Worm (Caenorhabditis elegans) whole organism, late embryonic: ENCODE results near the gene egl-36.

Experiments used
- ama-1 ChIP-seq: fragments of 150-350 bp; optimal IDR thresholded peaks from 2 replicates; lab custom pipeline; 2014
- dmd-4 ChIP-seq: sonication (generic microtip); optimal IDR thresholded peaks from 2 replicates; lab custom pipeline; 2016; ENCODE audit warnings: borderline replicate concordance, missing genetic modification characterization, missing compliant biosample characterization
- ets-4 ChIP-seq: sonication (generic microtip); optimal IDR thresholded peaks from 2 replicates; lab custom pipeline; 2016; ENCODE audit warnings: missing genetic modification characterization, missing compliant biosample characterization
- hlh-13 ChIP-seq: fragments of 200-800 bp; sonication (Bioruptor generic); optimal IDR thresholded peaks from 2 replicates; lab custom pipeline; 2018; ENCODE audit warnings: mild to moderate bottlenecking, missing genetic modification characterization, missing compliant biosample characterization
- hlh-6 ChIP-seq: sonication (generic microtip); optimal IDR thresholded peaks from 2 replicates; lab custom pipeline; 2016; ENCODE audit warnings: missing genotype, missing genetic modification characterization, missing compliant biosample characterization
- hlh-8 ChIP-seq: sonication (generic microtip); optimal IDR thresholded peaks from 2 replicates; lab custom pipeline; 2016; ENCODE audit warnings: missing genotype, missing genetic modification characterization, missing compliant biosample characterization
- madf-2 ChIP-seq: sonication (generic microtip); optimal IDR thresholded peaks from 2 replicates; lab custom pipeline; 2017; ENCODE audit warnings: missing genetic modification characterization, missing compliant biosample characterization
- nhr-11 ChIP-seq: fragments of 150-350 bp; optimal IDR thresholded peaks from 2 replicates; lab custom pipeline; 2014; ENCODE audit warnings: missing biosample characterization, missing genetic modification characterization
- pqm-1 ChIP-seq: sonication (generic microtip); optimal IDR thresholded peaks from 2 replicates; lab custom pipeline; 2016; ENCODE audit warnings: missing genetic modification characterization, missing compliant biosample characterization
- rnt-1 ChIP-seq: sonication (generic microtip); optimal IDR thresholded peaks from 2 replicates; lab custom pipeline; 2016; ENCODE audit warnings: missing genetic modification characterization, missing compliant biosample characterization

ce11 chrX:10734026-10734425 lies at the start of gene egl-36:
- TF ChIP-seq madf-2 (tag; lab: Kevin White, UChicago) (no peak), hlh-13 (no peak), hlh-8 (tag; lab: Kevin White, UChicago) (no peak), rnt-1 (tag; lab: Kevin White, UChicago) (no peak), hlh-6 (tag; lab: Kevin White, UChicago) (no peak), dmd-4 (tag; lab: Kevin White, UChicago) (no peak), ets-4 (tag; lab: Kevin White, UChicago) (no peak), pqm-1 (tag; lab: Kevin White, UChicago) (no peak), ama-1 (no peak), nhr-11 (no peak)
